Worm (Caenorhabditis elegans): ENCODE data around the gene tyr-6.

DNA sequence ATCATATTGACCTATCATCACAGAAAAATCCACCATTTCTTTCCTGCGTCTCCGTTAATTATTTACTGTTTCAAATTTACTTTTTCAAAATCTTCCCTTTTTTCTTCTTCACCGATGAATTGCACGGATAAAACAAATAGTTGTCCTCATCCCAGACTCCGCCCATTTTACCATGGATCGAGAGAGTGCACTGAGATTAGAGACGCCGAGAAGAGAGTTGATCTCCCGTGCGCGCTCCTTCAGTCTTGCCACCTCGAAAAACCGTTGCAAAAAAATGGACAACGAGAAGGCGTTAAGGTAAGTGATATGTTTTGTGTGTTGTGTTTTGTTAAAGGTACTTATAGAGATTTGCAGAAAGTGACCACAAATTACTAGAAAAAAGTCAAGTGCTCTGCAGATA, 42.3 kb upstream of the tyr-6 start, which contains the start of gene dlc-5:
- TF ChIP-seq elt-3 (tag; optimal IDR thresholded peaks at IDR 0.05) (no peak), elt-1 (tag; optimal IDR thresholded peaks at IDR 0.05) (no peak), ZK546.5 (tag; optimal IDR thresholded peaks at IDR 0.05) (no peak), nhr-11 (tag; optimal IDR thresholded peaks at IDR 0.05) (no peak), unc-39 (tag; optimal IDR thresholded peaks at IDR 0.05) (no peak), fos-1 (tag; optimal IDR thresholded peaks at IDR 0.05) (no peak), zag-1 (tag; optimal IDR thresholded peaks at IDR 0.05) (no peak), pqm-1 (tag; optimal IDR thresholded peaks at IDR 0.05) (no peak)

Measured in whole organism, L3 larva.